Fruit fly (Drosophila melanogaster): ENCODE data around the gene CG15742.

DNA sequence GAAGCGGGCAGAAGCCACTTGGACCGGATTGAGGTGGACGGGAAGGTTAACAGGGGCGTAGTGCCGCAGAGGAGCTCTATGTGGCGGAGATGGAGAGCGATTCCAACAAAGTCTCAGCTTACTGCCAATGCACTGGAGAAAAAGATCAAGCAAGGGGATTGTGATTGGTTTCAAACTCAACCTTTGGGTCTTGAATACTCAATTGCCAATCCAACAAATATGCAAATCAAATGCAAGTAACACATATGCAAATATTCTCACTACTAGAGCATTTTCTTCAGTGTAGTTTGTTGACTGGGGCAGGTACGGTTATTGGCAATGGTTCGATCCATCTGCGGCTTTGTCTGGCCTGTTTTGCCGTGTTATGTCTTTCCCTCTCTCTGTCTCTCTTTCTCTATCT is 7.0 kb downstream of the CG15742 start:
- no peak for TF ChIP-seq CG8478 (optimal IDR thresholded peaks at IDR 0.05)
- TF ChIP-seq CTCF (optimal IDR thresholded peaks at IDR 0.05): no peak

Data from S2 (cell line).